2 worm cellular contexts compared by ENCODE assay signal in the genomic region with DNA sequence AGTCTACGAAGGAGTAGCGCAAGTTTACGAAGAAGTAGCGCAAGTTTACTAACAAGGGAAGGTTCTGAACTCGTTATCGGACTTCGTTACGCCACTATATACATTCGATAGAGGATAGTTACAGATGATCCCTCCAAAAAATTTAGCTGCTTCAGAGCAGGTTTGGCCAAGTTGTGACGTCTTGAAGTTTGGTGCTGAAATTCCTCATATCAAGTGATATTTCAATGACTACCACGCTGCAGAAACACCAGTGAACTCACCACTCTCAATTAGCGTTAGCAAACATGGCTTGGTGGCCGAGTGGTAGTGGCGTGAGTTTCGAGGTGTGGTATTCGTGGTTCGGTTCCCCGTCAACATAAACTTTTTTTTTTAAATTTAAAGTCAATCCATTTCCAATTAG.
A peak's percentile ranks its signal among the peaks of the same experiment; 100 is the strongest.
TF ChIP-seq lines count a peak whose summit lies in the region.
"Not testable (repeated sequence)": the region's sequence is repeated elsewhere in the genome, so short reads cannot be mapped to it uniquely, and the experiment has no call there.

No protein-coding gene starts in this region.

TF ChIP-seq in whole organism, L4 larva, 104 proteins besides CTCF, POLR2A, EP300 and RAD21:
- peak; percentile 27; the same call in 1 of the 2 replicates for TF ChIP-seq Y48G9A.11 (GFP tag; IDR thresholded peaks at IDR 0.05; lab: Robert Waterston, UW)

TF ChIP-seq in whole organism, young adult, 124 proteins besides CTCF, POLR2A, EP300 and RAD21:
- TF ChIP-seq B0261.1 (tag; optimal IDR thresholded peaks at IDR 0.05; lab: Kevin White, UChicago) (peak; percentile 50), lin-26 (GFP tag; IDR thresholded peaks at IDR 0.05; lab: Robert Waterston, UW) (peak; percentile 23; the same call in 1 of the 2 replicates), tbp1 (GFP tag; optimal IDR thresholded peaks at IDR 0.05; lab: Kevin White, UChicago) (peak; percentile 75), rpc-1 (tag; optimal IDR thresholded peaks at IDR 0.05; lab: Kevin White, UChicago) (peak; percentile 55)
- TF ChIP-seq rpc-1 (optimal IDR thresholded peaks at IDR 0.05; lab: Kevin White, UChicago) = not testable (repeated sequence)
